Worm (Caenorhabditis elegans) whole organism, midembryonic: ENCODE measurements around the gene F56C4.1.

ENCODE experiments used
- T22C8.4 ChIP-seq: fragments of 200-800 bp; sonication (Bioruptor generic); IDR thresholded peaks from 2 replicates; pipeline ENCODE4 v1.3.6; 2022; ENCODE audit warnings: missing genetic modification characterization, missing compliant biosample characterization
- flt-1 ChIP-seq: fragments of 200-800 bp; sonication (Bioruptor generic); IDR thresholded peaks from 2 replicates; pipeline ENCODE4 v1.3.6; 2022; ENCODE audit warnings: missing genetic modification characterization, missing compliant biosample characterization
- ztf-29 ChIP-seq: fragments of 200-800 bp; sonication (Bioruptor generic); IDR thresholded peaks from 2 replicates; pipeline ENCODE4 v1.3.6; 2022; ENCODE audit warnings: missing genetic modification reagents, missing genetic modification characterization, missing compliant biosample characterization

DNA sequence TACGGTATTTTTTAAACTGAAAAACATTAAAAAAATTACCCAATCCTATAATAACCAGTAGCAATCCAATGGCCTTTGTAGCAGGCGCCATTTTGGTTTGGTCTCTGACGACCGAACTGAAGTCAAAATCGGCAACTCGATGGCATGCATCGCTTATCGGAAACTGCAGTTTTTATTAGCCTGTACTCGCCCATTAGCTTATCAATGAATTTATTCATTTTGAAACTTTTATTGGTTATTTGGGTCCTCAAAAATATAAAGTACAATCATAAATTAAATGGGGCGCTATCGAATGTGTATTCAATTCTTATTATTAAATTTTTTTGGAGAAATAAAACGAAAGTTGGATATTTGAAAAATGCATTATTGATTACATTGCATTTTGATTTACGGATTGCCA, 8.0 kb upstream of the F56C4.1 start, which contains the start of gene R09H10.5:
- TF ChIP-seq flt-1 (GFP tag; lab: Robert Waterston, UW) (no peak), ztf-29 (GFP tag; lab: Robert Waterston, UW) (no peak), T22C8.4 (no peak)
